Worm (Caenorhabditis elegans): Measurements from ENCODE around the gene C34C6.9.

The C34C6.9 gene

DNA sequence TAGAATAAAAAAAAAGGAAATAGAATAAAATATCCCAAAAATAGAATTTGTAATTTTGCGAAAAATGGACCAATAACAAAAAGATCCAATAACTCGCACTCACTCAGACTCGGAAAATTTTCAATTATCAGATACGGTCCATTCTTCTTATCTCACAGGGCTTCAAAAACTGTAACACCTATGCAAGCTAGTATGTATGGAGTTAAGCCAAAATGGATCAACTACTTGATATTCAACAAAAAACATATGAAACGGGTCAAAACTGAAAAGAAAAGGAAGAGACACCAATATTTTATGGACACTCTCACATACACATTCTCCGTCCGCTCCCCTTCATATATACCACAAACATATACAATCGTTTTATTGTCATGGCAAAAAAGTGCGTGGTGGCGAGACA lies at the start of gene C34C6.9:
Gene C34C6.9, plus strand, starts transcription at position 301 of the 400 bp plus-strand sequence.
- no peak for TF ChIP-seq nhr-90 (tag; optimal IDR thresholded peaks at IDR 0.05; ENCODE audit: poor library complexity)
- TF ChIP-seq C04F5.9 (tag; optimal IDR thresholded peaks at IDR 0.05) = no peak
- TF ChIP-seq ces-1 (GFP tag; optimal IDR thresholded peaks at IDR 0.05) = no peak
- no peak for TF ChIP-seq snpc-4 (tag; optimal IDR thresholded peaks at IDR 0.05)
- no peak for TF ChIP-seq lin-13 (GFP tag; optimal IDR thresholded peaks at IDR 0.05)
- TF ChIP-seq nhr-12 (tag; optimal IDR thresholded peaks at IDR 0.05) = no peak
- TF ChIP-seq nhr-19 (GFP tag; conservative IDR thresholded peaks at IDR 0.05) = no peak
- TF ChIP-seq ceh-8 (GFP tag; optimal IDR thresholded peaks at IDR 0.05) = no peak
- TF ChIP-seq irx-1 (tag; optimal IDR thresholded peaks at IDR 0.05) = no peak
- TF ChIP-seq ets-5 (GFP tag; IDR thresholded peaks at IDR 0.05) = no peak
- TF ChIP-seq hpl-2 (GFP tag; optimal IDR thresholded peaks at IDR 0.05) = no peak
- TF ChIP-seq fkh-8 (tag; optimal IDR thresholded peaks at IDR 0.05) = no peak
- no peak for TF ChIP-seq unc-30 (tag; optimal IDR thresholded peaks at IDR 0.05)
- no peak for TF ChIP-seq lin-14 (GFP tag; optimal IDR thresholded peaks at IDR 0.05)
- no peak for TF ChIP-seq nhr-85 (tag)
- no peak for TF ChIP-seq unc-130 (tag; optimal IDR thresholded peaks at IDR 0.05)
- no peak for TF ChIP-seq dpl-1 (GFP tag; optimal IDR thresholded peaks at IDR 0.05)
- no peak for TF ChIP-seq lir-3 (tag; optimal IDR thresholded peaks at IDR 0.05; ENCODE audit: poor library complexity)
- no peak for TF ChIP-seq ceh-88 (GFP tag; IDR thresholded peaks at IDR 0.05)

DNA sequence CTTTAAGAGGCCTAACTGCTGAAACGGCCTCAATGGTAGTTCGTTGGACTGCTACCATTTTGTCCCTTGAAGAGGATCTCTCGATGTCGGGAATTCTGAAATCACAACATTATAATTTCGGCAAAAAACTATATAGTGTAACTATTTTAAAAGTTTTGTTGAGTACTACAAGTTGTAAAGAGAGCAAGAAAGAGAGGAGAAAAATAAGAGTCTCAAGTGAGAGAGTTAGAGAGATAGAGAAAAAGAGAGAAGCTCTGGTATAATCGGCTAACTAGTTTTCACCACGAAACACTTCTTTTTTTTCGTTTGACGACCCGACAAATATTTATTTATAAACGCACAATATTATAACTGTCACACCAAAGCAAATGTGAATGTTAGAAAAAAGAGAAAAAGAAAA lies 48.1 kb upstream of the C34C6.9 start, which contains the start of gene vab-9:
Gene vab-9, minus strand, starts transcription at position 101 of the 400 bp plus-strand sequence.
- TF ChIP-seq vab-15 (tag; optimal IDR thresholded peaks at IDR 0.05) (no peak), efl-1 (optimal IDR thresholded peaks at IDR 0.05) (no peak), efl-1 (GFP tag; optimal IDR thresholded peaks at IDR 0.05 in 1 of 2) (peak in 1 of 2 experiments; percentile 39)

DNA sequence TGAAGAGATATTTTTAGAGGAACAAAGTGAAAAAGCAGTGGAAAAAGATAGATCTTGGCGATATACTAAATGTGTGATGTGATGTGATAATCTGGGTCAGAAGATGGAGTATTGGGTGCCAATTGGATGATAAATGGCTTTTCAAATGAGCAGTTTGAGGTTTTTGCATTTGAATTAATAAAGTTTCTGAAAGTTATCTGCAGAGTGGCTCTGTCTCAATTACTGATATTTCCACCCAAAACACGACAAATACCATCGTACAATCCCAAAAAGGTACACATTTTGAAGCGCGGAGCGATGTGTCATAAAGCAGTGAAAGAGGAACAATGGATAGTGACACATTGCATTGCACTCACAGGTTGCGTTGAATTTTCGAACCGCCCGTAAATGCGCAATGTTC lies 46.2 kb upstream of the C34C6.9 start:
- TF ChIP-seq mep-1 (tag; optimal IDR thresholded peaks at IDR 0.05) (no peak), zag-1 (tag; optimal IDR thresholded peaks at IDR 0.05) (no peak), egl-13 (tag; optimal IDR thresholded peaks at IDR 0.05) (no peak), lin-13 (GFP tag; optimal IDR thresholded peaks at IDR 0.05) (no peak), nhr-20 (tag; optimal IDR thresholded peaks at IDR 0.05) (no peak), unc-30 (tag; optimal IDR thresholded peaks at IDR 0.05) (no peak), alr-1 (tag; optimal IDR thresholded peaks at IDR 0.05; ENCODE audit: borderline replicate concordance) (no peak), lin-14 (GFP tag; optimal IDR thresholded peaks at IDR 0.05) (no peak), sox-4 (tag; optimal IDR thresholded peaks at IDR 0.05) (no peak), unc-130 (tag; optimal IDR thresholded peaks at IDR 0.05) (no peak), lir-3 (tag; optimal IDR thresholded peaks at IDR 0.05; ENCODE audit: poor library complexity) (no peak), tlp-1 (tag; optimal IDR thresholded peaks at IDR 0.05) (no peak), sup-37 (GFP tag; optimal IDR thresholded peaks at IDR 0.05) (no peak), aha-1 (tag; optimal IDR thresholded peaks at IDR 0.05) (no peak), fkh-10 (GFP tag; optimal IDR thresholded peaks at IDR 0.05) (no peak), nhr-85 (tag) (no peak), ceh-82 (tag; optimal IDR thresholded peaks at IDR 0.05) (no peak), pag-3 (tag; optimal IDR thresholded peaks at IDR 0.05; ENCODE audit: borderline replicate concordance, insufficient read depth) (no peak), sptf-1 (tag; optimal IDR thresholded peaks at IDR 0.05) (no peak)

DNA sequence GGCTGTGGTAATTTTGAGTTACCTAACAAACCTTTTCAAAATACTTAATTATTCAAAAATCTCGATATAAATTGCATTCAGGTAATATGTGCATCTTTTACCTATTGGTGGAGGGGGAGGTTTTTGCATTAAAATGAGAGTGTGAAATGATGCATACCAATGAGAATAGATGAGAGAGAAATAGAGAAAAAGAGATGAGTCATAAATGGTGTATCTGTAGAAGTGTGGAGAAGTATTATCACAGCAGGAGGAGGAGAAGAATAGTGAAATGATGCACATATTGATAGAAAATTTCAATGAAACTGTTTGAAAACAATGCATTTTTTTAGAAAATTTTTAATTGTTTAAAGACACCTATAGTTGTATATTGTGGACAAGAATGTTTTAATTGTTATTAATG lies 45.2 kb upstream of the C34C6.9 start:
- TF ChIP-seq lin-14 (GFP tag; optimal IDR thresholded peaks at IDR 0.05) = peak; percentile 30
- TF ChIP-seq mep-1 (tag; optimal IDR thresholded peaks at IDR 0.05) = peak; percentile 12
- TF ChIP-seq unc-86 (tag; optimal IDR thresholded peaks at IDR 0.05) = no peak
- TF ChIP-seq sup-37 (GFP tag; optimal IDR thresholded peaks at IDR 0.05) = no peak
- TF ChIP-seq nhr-85 (tag) = peak; percentile 31
